Worm (Caenorhabditis elegans) whole organism, L1 larva: ENCODE data around the gene str-119.
"Not testable (repeated sequence)": the region's sequence is repeated elsewhere in the genome, so short reads cannot be mapped to it uniquely, and the experiment has no call there.

Experiments
- aly-2 ChIP-seq: fragments of 150-350 bp; optimal IDR thresholded peaks from 2 replicates; lab custom pipeline; 2014; ENCODE audit warnings: missing biosample characterization, missing genetic modification characterization
- ceh-82 ChIP-seq, 3 experiments: fragments of 150-350 bp in 1 of 3; sonication (generic microtip) in 2 of 3; optimal IDR thresholded peaks; 2 replicates each; lab custom pipeline; 2014 to 2017; ENCODE audit warnings: missing biosample characterization in 3 of 3, missing genetic modification characterization in 3 of 3
- ces-1 ChIP-seq: fragments of 150-350 bp; optimal IDR thresholded peaks from 2 replicates; lab custom pipeline; 2014; ENCODE audit warnings: missing biosample characterization, missing genetic modification reagents, missing genetic modification characterization
- efl-3 ChIP-seq: fragments of 200-800 bp; sonication (Bioruptor generic); optimal IDR thresholded peaks from 2 replicates; lab custom pipeline; 2018; ENCODE audit warnings: mild to moderate bottlenecking, missing genetic modification characterization, missing compliant biosample characterization
- irx-1 ChIP-seq: sonication (generic microtip); optimal IDR thresholded peaks from 2 replicates; lab custom pipeline; 2016; ENCODE audit warnings: missing genetic modification characterization, missing compliant biosample characterization
- jun-1 ChIP-seq: fragments of 150-350 bp; optimal IDR thresholded peaks from 2 replicates; lab custom pipeline; 2014; ENCODE audit warnings: missing biosample characterization, missing genetic modification reagents, missing genetic modification characterization
- nhr-11 ChIP-seq: fragments of 150-350 bp; optimal IDR thresholded peaks from 2 replicates; lab custom pipeline; 2014; ENCODE audit warnings: missing biosample characterization, missing genetic modification characterization
- nhr-12 ChIP-seq: sonication (generic microtip); optimal IDR thresholded peaks from 2 replicates; lab custom pipeline; 2017; ENCODE audit warnings: missing biosample characterization, missing genetic modification characterization
- nhr-76 ChIP-seq: sonication (generic microtip); optimal IDR thresholded peaks from 2 replicates; lab custom pipeline; 2017; ENCODE audit warnings: missing biosample characterization, missing genetic modification characterization
- pqm-1 ChIP-seq: sonication (generic microtip); optimal IDR thresholded peaks from 3 replicates; lab custom pipeline; 2017; ENCODE audit warnings: missing biosample characterization, missing genetic modification characterization
- sptf-1 ChIP-seq: fragments of 150-350 bp; optimal IDR thresholded peaks from 2 replicates; lab custom pipeline; 2014; ENCODE audit warnings: missing biosample characterization, missing genetic modification characterization
- unc-130 ChIP-seq: fragments of 150-350 bp; optimal IDR thresholded peaks from 2 replicates; lab custom pipeline; 2017; ENCODE audit warnings: missing biosample characterization, missing genetic modification characterization, inconsistent platforms
- unc-62 ChIP-seq: fragments of 150-350 bp; optimal IDR thresholded peaks from 2 replicates; lab custom pipeline; 2014; ENCODE audit warnings: missing biosample characterization, missing genetic modification reagents, missing genetic modification characterization
- zip-4 ChIP-seq: fragments of 200-800 bp; sonication (Bioruptor generic); optimal IDR thresholded peaks from 2 replicates; lab custom pipeline; 2018; ENCODE audit warnings: mild to moderate bottlenecking, missing genetic modification characterization, moderate library complexity, missing compliant biosample characterization

ce11 chrV:2453114-2453513 is 25.2 kb upstream of the str-119 start, which contains the start of gene F56A4.3:
- TF ChIP-seq pqm-1; efl-3 (GFP tag; lab: Kevin White, UChicago); jun-1 (tag; lab: Kevin White, UChicago); ceh-82 (tag; optimal IDR thresholded peaks at IDR 0.05; lab: Kevin White, UChicago); nhr-12; nhr-76 (tag; lab: Kevin White, UChicago); ces-1 (GFP tag; lab: Kevin White, UChicago); sptf-1; irx-1 (tag; lab: Kevin White, UChicago); unc-130 (tag; lab: Kevin White, UChicago); aly-2 (tag; lab: Kevin White, UChicago); nhr-11 (tag; lab: Kevin White, UChicago); zip-4 (GFP tag; lab: Kevin White, UChicago); unc-62 (GFP tag; lab: Kevin White, UChicago): not testable (repeated sequence)
